Worm (Caenorhabditis elegans) whole organism, L1 larva: ENCODE measurements around the gene cft-1.

Experiments
- F16B12.6 ChIP-seq: fragments of 150-350 bp; optimal IDR thresholded peaks from 2 replicates; lab custom pipeline; 2014; ENCODE audit warnings: missing biosample characterization, missing genetic modification characterization
- Y116A8C.19 ChIP-seq: sonication (generic microtip); optimal IDR thresholded peaks from 2 replicates; lab custom pipeline; 2016; ENCODE audit warnings: missing compliant biosample characterization, missing genetic modification characterization, borderline replicate concordance
- ama-1 ChIP-seq: fragments of 150-350 bp; optimal IDR thresholded peaks from 2 replicates; lab custom pipeline; 2014
- blmp-1 ChIP-seq: fragments of 150-350 bp; optimal IDR thresholded peaks from 2 replicates; lab custom pipeline; 2014; ENCODE audit warnings: missing biosample characterization, missing genetic modification characterization
- ceh-82 ChIP-seq, 3 experiments: fragments of 150-350 bp in 1 of 3; sonication (generic microtip) in 2 of 3; optimal IDR thresholded peaks; 2 replicates each; lab custom pipeline; 2014 to 2017; ENCODE audit warnings: missing biosample characterization in 3 of 3, missing genetic modification characterization in 3 of 3
- ceh-88 ChIP-seq: fragments of 200-800 bp; sonication (Bioruptor generic); IDR thresholded peaks from 2 replicates; pipeline ENCODE4 v1.3.6; 2022; ENCODE audit warnings: missing genetic modification characterization, missing compliant biosample characterization
- ces-1 ChIP-seq: fragments of 150-350 bp; optimal IDR thresholded peaks from 2 replicates; lab custom pipeline; 2014; ENCODE audit warnings: missing biosample characterization, missing genetic modification reagents, missing genetic modification characterization
- dpl-1 ChIP-seq, 3 experiments: fragments of 150-350 bp in 2 of 3; sonication (generic microtip) in 1 of 3; optimal IDR thresholded peaks; 2 replicates each; lab custom pipeline; 2014 to 2017; ENCODE audit warnings: missing biosample characterization in 3 of 3, missing genetic modification characterization in 3 of 3, missing genetic modification reagents in 3 of 3
- dsc-1 ChIP-seq: sonication (generic microtip); optimal IDR thresholded peaks from 2 replicates; lab custom pipeline; 2016; ENCODE audit warnings: mild to moderate bottlenecking, missing genetic modification characterization, missing compliant biosample characterization
- efl-1 ChIP-seq, 4 experiments: fragments of 150-350 bp; optimal IDR thresholded peaks in 3 of 4; peaks in 1 of 4; 1 replicate in 1 of 4; 2 replicates in 3 of 4; lab custom pipeline; 2014; ENCODE audit warnings: missing biosample characterization in 2 of 4, missing genetic modification characterization in 2 of 4, missing genetic modification reagents in 2 of 4
- fkh-10 ChIP-seq: sonication (generic microtip); optimal IDR thresholded peaks from 2 replicates; lab custom pipeline; 2017; ENCODE audit warnings: missing biosample characterization, missing genetic modification reagents, missing genetic modification characterization
- fkh-4 ChIP-seq: sonication (generic microtip); optimal IDR thresholded peaks from 2 replicates; lab custom pipeline; 2016; ENCODE audit warnings: missing compliant biosample characterization, missing genetic modification characterization, borderline replicate concordance
- fkh-8 ChIP-seq: sonication (generic microtip); optimal IDR thresholded peaks from 2 replicates; lab custom pipeline; 2016; ENCODE audit warnings: mild to moderate bottlenecking, missing genetic modification characterization, missing compliant biosample characterization
- grh-1 ChIP-seq: fragments of 200-800 bp; sonication (Bioruptor generic); IDR thresholded peaks from 2 replicates; pipeline ENCODE4 v1.3.6; 2022; ENCODE audit warnings: missing genetic modification reagents, missing genetic modification characterization, missing compliant biosample characterization
- hlh-17 ChIP-seq: fragments of 200-800 bp; sonication (Bioruptor generic); optimal IDR thresholded peaks from 2 replicates; lab custom pipeline; 2018; ENCODE audit warnings: missing genetic modification characterization, mild to moderate bottlenecking, missing compliant biosample characterization, moderate library complexity, borderline replicate concordance
- hlh-4 ChIP-seq: sonication (generic microtip); optimal IDR thresholded peaks from 2 replicates; lab custom pipeline; 2016; ENCODE audit warnings: mild to moderate bottlenecking, missing genetic modification characterization, missing compliant biosample characterization
- irx-1 ChIP-seq: sonication (generic microtip); optimal IDR thresholded peaks from 2 replicates; lab custom pipeline; 2016; ENCODE audit warnings: missing genetic modification characterization, missing compliant biosample characterization
- isw-1 ChIP-seq: fragments of 200-800 bp; sonication (Bioruptor generic); IDR thresholded peaks from 2 replicates; pipeline ENCODE4 v1.3.6; 2022; ENCODE audit warnings: missing genetic modification characterization, missing compliant biosample characterization
- jun-1 ChIP-seq: fragments of 150-350 bp; optimal IDR thresholded peaks from 2 replicates; lab custom pipeline; 2014; ENCODE audit warnings: missing biosample characterization, missing genetic modification reagents, missing genetic modification characterization
- lin-13 ChIP-seq: fragments of 150-350 bp; optimal IDR thresholded peaks from 2 replicates; lab custom pipeline; 2014; ENCODE audit warnings: missing biosample characterization, missing genetic modification reagents, missing genetic modification characterization
- lin-14 ChIP-seq: fragments of 200-800 bp; sonication (Bioruptor generic); optimal IDR thresholded peaks from 2 replicates; lab custom pipeline; 2018; ENCODE audit warnings: mild to moderate bottlenecking, missing genetic modification characterization, moderate library complexity, missing compliant biosample characterization
- lin-15B ChIP-seq: fragments of 150-350 bp; sonication (generic microtip); optimal IDR thresholded peaks from 3 replicates; lab custom pipeline; 2014; ENCODE audit warnings: missing biosample characterization, missing genetic modification characterization
- lin-35 ChIP-seq, 2 experiments: fragments of 150-350 bp; optimal IDR thresholded peaks; 2 replicates each; lab custom pipeline; 2014; ENCODE audit warnings: missing biosample characterization in 2 of 2, missing genetic modification characterization in 2 of 2, missing genetic modification reagents in 2 of 2
- lir-3 ChIP-seq: sonication (generic microtip); optimal IDR thresholded peaks from 2 replicates; lab custom pipeline; 2016; ENCODE audit warnings: mild to moderate bottlenecking, missing genetic modification characterization, moderate library complexity, missing compliant biosample characterization; ENCODE audit not compliant: poor library complexity
- lsy-2 ChIP-seq, 2 experiments: fragments of 150-350 bp; optimal IDR thresholded peaks; 2 replicates each; lab custom pipeline; 2014; ENCODE audit warnings: missing biosample characterization in 2 of 2, missing genetic modification characterization in 2 of 2
- mdl-1 ChIP-seq, 2 experiments: fragments of 150-350 bp; optimal IDR thresholded peaks; 2 replicates each; lab custom pipeline; 2014 to 2017; ENCODE audit warnings: missing biosample characterization in 2 of 2, missing genetic modification characterization in 2 of 2, inconsistent platforms in 1 of 2
- mep-1 ChIP-seq: fragments of 150-350 bp; optimal IDR thresholded peaks from 2 replicates; lab custom pipeline; 2014; ENCODE audit warnings: missing biosample characterization, missing genetic modification characterization
- nhr-20 ChIP-seq: sonication (generic microtip); optimal IDR thresholded peaks from 2 replicates; lab custom pipeline; 2016; ENCODE audit warnings: mild to moderate bottlenecking, missing genetic modification characterization, missing compliant biosample characterization
- nhr-237 ChIP-seq: fragments of 150-350 bp; optimal IDR thresholded peaks from 2 replicates; lab custom pipeline; 2014; ENCODE audit warnings: missing biosample characterization, missing genetic modification characterization
- nhr-47 ChIP-seq: sonication (generic microtip); optimal IDR thresholded peaks from 2 replicates; lab custom pipeline; 2016; ENCODE audit warnings: mild to moderate bottlenecking, missing genetic modification characterization, moderate library complexity, missing compliant biosample characterization
- nhr-71 ChIP-seq: sonication (generic microtip); optimal IDR thresholded peaks from 2 replicates; lab custom pipeline; 2016; ENCODE audit warnings: mild to moderate bottlenecking, missing genetic modification characterization, moderate library complexity, missing compliant biosample characterization
- nhr-76 ChIP-seq: sonication (generic microtip); optimal IDR thresholded peaks from 2 replicates; lab custom pipeline; 2017; ENCODE audit warnings: missing biosample characterization, missing genetic modification characterization
- nhr-85 ChIP-seq: sonication (generic microtip); peaks from one replicate; lab custom pipeline; 2016; ENCODE audit warnings: missing genetic modification characterization, inconsistent platforms, missing compliant biosample characterization
- pax-3 ChIP-seq: fragments of 200-800 bp; sonication (Bioruptor generic); optimal IDR thresholded peaks from 2 replicates; lab custom pipeline; 2018; ENCODE audit warnings: mild to moderate bottlenecking, missing genetic modification characterization, moderate library complexity, missing compliant biosample characterization
- rnt-1 ChIP-seq: sonication (generic microtip); optimal IDR thresholded peaks from 2 replicates; lab custom pipeline; 2016; ENCODE audit warnings: mild to moderate bottlenecking, missing genetic modification characterization, moderate library complexity, missing compliant biosample characterization
- skn-1 ChIP-seq: fragments of 150-350 bp; optimal IDR thresholded peaks from 2 replicates; lab custom pipeline; 2014; ENCODE audit warnings: missing biosample characterization, missing genetic modification characterization
- snpc-4 ChIP-seq: fragments of 150-350 bp; optimal IDR thresholded peaks from 2 replicates; lab custom pipeline; 2014; ENCODE audit warnings: missing biosample characterization, missing genetic modification characterization
- snu-23 ChIP-seq: sonication (generic microtip); optimal IDR thresholded peaks from 2 replicates; lab custom pipeline; 2016; ENCODE audit warnings: missing genetic modification characterization, missing compliant biosample characterization
- swsn-7 ChIP-seq: sonication (generic microtip); optimal IDR thresholded peaks from 2 replicates; lab custom pipeline; 2016; ENCODE audit warnings: missing genetic modification characterization, missing compliant biosample characterization
- tbx-2 ChIP-seq: sonication (generic microtip); optimal IDR thresholded peaks from 2 replicates; lab custom pipeline; 2016; ENCODE audit warnings: missing genetic modification characterization, missing compliant biosample characterization
- tlp-1 ChIP-seq: fragments of 150-350 bp; optimal IDR thresholded peaks from 2 replicates; lab custom pipeline; 2014; ENCODE audit warnings: missing biosample characterization, missing genetic modification characterization
- unc-86 ChIP-seq: sonication (generic microtip); optimal IDR thresholded peaks from 2 replicates; lab custom pipeline; 2016; ENCODE audit warnings: missing genetic modification characterization, missing compliant biosample characterization
- vab-15 ChIP-seq: sonication (generic microtip); optimal IDR thresholded peaks from 2 replicates; lab custom pipeline; 2017; ENCODE audit warnings: missing genotype, mild to moderate bottlenecking, missing genetic modification characterization, missing compliant biosample characterization
- xbp-1 ChIP-seq: sonication (generic microtip); optimal IDR thresholded peaks from 2 replicates; lab custom pipeline; 2016; ENCODE audit warnings: missing genetic modification characterization, missing compliant biosample characterization
- zip-4 ChIP-seq: fragments of 200-800 bp; sonication (Bioruptor generic); optimal IDR thresholded peaks from 2 replicates; lab custom pipeline; 2018; ENCODE audit warnings: mild to moderate bottlenecking, missing genetic modification characterization, moderate library complexity, missing compliant biosample characterization
- ztf-4 ChIP-seq: fragments of 150-350 bp; optimal IDR thresholded peaks from 2 replicates; lab custom pipeline; 2014; ENCODE audit warnings: missing biosample characterization, missing genetic modification characterization

Gene cft-1

DNA sequence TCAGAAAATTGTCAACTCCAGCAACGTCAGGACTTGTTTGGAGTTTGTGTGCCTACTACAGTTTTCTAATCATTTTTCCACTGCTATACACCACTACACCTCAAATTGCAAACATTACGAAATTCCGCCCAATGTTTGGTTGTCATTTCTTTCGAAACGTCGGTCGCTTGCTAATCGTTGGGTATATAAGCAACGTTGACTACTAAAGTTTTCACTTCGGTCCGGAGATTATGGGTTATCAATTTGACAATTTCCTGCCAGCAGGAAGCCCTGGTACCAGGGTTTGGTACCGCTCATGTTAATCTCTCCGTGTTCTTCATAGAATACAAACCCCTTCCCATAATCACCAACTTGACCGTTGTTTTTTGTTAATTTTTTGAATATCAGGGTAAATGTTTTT, 37.4 kb downstream of the cft-1 start (continued):
- TF ChIP-seq lin-35 (GFP tag; optimal IDR thresholded peaks at IDR 0.05; lab: Kevin White, UChicago) (peak in 1 of 2 experiments; percentile 67), rnt-1 (tag; lab: Kevin White, UChicago) (peak; percentile 14), grh-1 (GFP tag; lab: Robert Waterston, UW) (no peak), zip-4 (GFP tag; lab: Kevin White, UChicago) (peak; percentile 49), pax-3 (tag; lab: Kevin White, UChicago) (no peak), ces-1 (GFP tag; lab: Kevin White, UChicago) (no peak), nhr-237 (tag; lab: Kevin White, UChicago) (no peak), xbp-1 (tag; lab: Kevin White, UChicago) (peak; percentile 26), vab-15 (tag; lab: Kevin White, UChicago) (no peak), unc-86 (tag; lab: Kevin White, UChicago) (no peak), hlh-4 (no peak), tbx-2 (tag; lab: Kevin White, UChicago) (peak; percentile 20), snpc-4 (tag; lab: Kevin White, UChicago) (peak; percentile 97), jun-1 (peak; percentile 41), lir-3 (no peak), tlp-1 (tag; lab: Kevin White, UChicago) (no peak), nhr-85 (no peak), nhr-71 (tag; lab: Kevin White, UChicago) (peak; percentile 40), nhr-76 (tag; lab: Kevin White, UChicago) (no peak), irx-1 (tag; lab: Kevin White, UChicago) (no peak)

DNA sequence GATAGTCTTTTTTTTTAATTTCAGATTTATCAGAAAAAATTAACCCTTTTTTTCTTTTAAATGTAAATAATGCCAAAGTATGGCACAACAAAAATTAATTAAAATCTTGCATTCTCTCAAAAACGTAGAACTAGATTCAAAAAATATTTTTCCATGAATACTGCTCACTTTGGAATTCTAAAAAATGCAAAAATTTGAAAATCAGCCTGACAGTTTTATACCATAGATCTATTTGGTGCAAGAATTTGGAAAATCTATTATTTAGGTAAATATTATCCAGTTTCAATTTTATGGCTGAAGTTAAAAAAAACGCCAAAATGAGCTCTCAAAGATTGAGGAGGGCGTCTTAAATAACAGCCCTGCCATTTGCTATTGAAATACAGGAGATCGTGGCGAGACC, 41.1 kb downstream of the cft-1 start:
- TF ChIP-seq fkh-4 (tag; lab: Kevin White, UChicago): no peak
- no peak for TF ChIP-seq fkh-10 (GFP tag; lab: Kevin White, UChicago)
- TF ChIP-seq efl-1 (optimal IDR thresholded peaks at IDR 0.05; lab: Kevin White, UChicago): no peak
- peak in 1 of 2 experiments; percentile 32 for TF ChIP-seq efl-1 (GFP tag; optimal IDR thresholded peaks at IDR 0.05 in 1 of 2; lab: Kevin White, UChicago)

DNA sequence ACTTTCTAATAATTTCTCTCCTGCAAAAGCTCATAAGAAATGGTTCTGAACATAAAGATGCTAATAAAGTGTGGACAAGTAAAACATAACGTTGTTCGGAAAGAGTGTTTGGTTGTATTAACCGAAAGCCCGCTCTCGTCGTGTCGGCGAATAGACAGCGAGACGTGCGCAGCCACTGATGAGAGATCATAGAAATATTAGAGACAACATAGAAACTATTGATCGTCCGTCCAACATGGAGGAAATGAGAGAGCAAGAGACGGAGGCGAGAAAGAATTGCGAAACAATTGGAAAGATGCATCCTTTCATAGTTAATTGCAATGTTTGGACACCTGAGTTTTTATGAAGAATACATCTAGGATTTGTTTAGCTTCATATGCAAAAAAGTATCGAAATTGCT, 41.9 kb downstream of the cft-1 start:
- TF ChIP-seq lsy-2 (tag; optimal IDR thresholded peaks at IDR 0.05; lab: Kevin White, UChicago): peak; percentile 67 to 90
- TF ChIP-seq ztf-4: peak; percentile 45
- TF ChIP-seq mep-1 (tag; lab: Kevin White, UChicago): peak; percentile 58
- no peak for TF ChIP-seq ces-1 (GFP tag; lab: Kevin White, UChicago)
- TF ChIP-seq lin-14: peak; percentile 90
- peak; percentile 66 for TF ChIP-seq blmp-1 (tag; lab: Kevin White, UChicago)
- TF ChIP-seq xbp-1 (tag; lab: Kevin White, UChicago): peak; percentile 34
- TF ChIP-seq skn-1 (tag; lab: Kevin White, UChicago): peak; percentile 50
- peak; percentile 33 for TF ChIP-seq isw-1 (GFP tag; lab: Robert Waterston, UW)
- TF ChIP-seq vab-15 (tag; lab: Kevin White, UChicago): no peak
- peak; percentile 46 for TF ChIP-seq nhr-47 (tag; lab: Kevin White, UChicago)
- TF ChIP-seq lin-13: peak; percentile 40
- peak in 1 of 2 experiments; percentile 34 for TF ChIP-seq mdl-1 (tag; optimal IDR thresholded peaks at IDR 0.05; lab: Kevin White, UChicago)
- peak; percentile 52 for TF ChIP-seq tbx-2 (tag; lab: Kevin White, UChicago)
- peak; percentile 61 for TF ChIP-seq fkh-8 (tag; lab: Kevin White, UChicago)
- TF ChIP-seq dpl-1 (GFP tag; optimal IDR thresholded peaks at IDR 0.05; lab: Kevin White, UChicago): peak in 2 of 3 experiments; percentile 14 to 54
- TF ChIP-seq Y116A8C.19 (tag; lab: Kevin White, UChicago): no peak
- peak; percentile 15 for TF ChIP-seq zip-4 (GFP tag; lab: Kevin White, UChicago)
- no peak for TF ChIP-seq nhr-85
- peak; percentile 50 for TF ChIP-seq snpc-4 (tag; lab: Kevin White, UChicago)
- peak; percentile 59 for TF ChIP-seq F16B12.6 (tag; lab: Kevin White, UChicago)
- TF ChIP-seq ceh-82 (tag; optimal IDR thresholded peaks at IDR 0.05; lab: Kevin White, UChicago): peak; percentile 36 to 78 (median 67)
- TF ChIP-seq dsc-1 (tag; lab: Kevin White, UChicago): no peak
- no peak for TF ChIP-seq lin-15B
- TF ChIP-seq nhr-20 (tag; lab: Kevin White, UChicago): peak; percentile 32
- peak; percentile 10 for TF ChIP-seq ama-1 (lab: Kevin White, UChicago)
- peak; percentile 76 for TF ChIP-seq nhr-71 (tag; lab: Kevin White, UChicago)
- no peak for TF ChIP-seq fkh-10 (GFP tag; lab: Kevin White, UChicago)
- peak; percentile 12 for TF ChIP-seq nhr-237 (tag; lab: Kevin White, UChicago)
- peak; percentile 48 for TF ChIP-seq rnt-1 (tag; lab: Kevin White, UChicago)
- TF ChIP-seq swsn-7 (tag; lab: Kevin White, UChicago): peak; percentile 59
- TF ChIP-seq lin-35 (GFP tag; optimal IDR thresholded peaks at IDR 0.05; lab: Kevin White, UChicago): peak; percentile 56 to 62
- no peak for TF ChIP-seq hlh-17 (GFP tag; lab: Kevin White, UChicago)
- TF ChIP-seq ceh-88 (GFP tag; lab: Robert Waterston, UW): no peak
- TF ChIP-seq snu-23 (GFP tag; lab: Kevin White, UChicago): peak; percentile 71
- peak; percentile 17 for TF ChIP-seq jun-1
- peak; percentile 60 to 74 for TF ChIP-seq efl-1 (optimal IDR thresholded peaks at IDR 0.05; lab: Kevin White, UChicago)
- peak; percentile 48 to 92 for TF ChIP-seq efl-1 (GFP tag; optimal IDR thresholded peaks at IDR 0.05 in 1 of 2; lab: Kevin White, UChicago)
